Fruit fly (Drosophila melanogaster) whole organism, embryonic: ENCODE results near the gene Drs.

Source experiments
- Adf1 ChIP-seq: fragments of 200-800 bp; sonication (Bioruptor generic); IDR thresholded peaks from 2 replicates; pipeline ENCODE4 v1.3.6; 2022; ENCODE audit warnings: missing biosample characterization, missing genetic modification characterization
- Bdp1 ChIP-seq: fragments of 200-800 bp; sonication (Bioruptor generic); optimal IDR thresholded peaks from 3 replicates; lab custom pipeline; 2016; ENCODE audit warnings: missing biosample characterization, missing genetic modification characterization
- BtbVII ChIP-seq: fragments of 200-800 bp; sonication (Bioruptor generic); optimal IDR thresholded peaks from 3 replicates; lab custom pipeline; 2017; ENCODE audit warnings: missing biosample characterization, mild to moderate bottlenecking, missing genetic modification characterization
- CG10979 ChIP-seq: fragments of 200-800 bp; sonication (Bioruptor generic); optimal IDR thresholded peaks from 2 replicates; lab custom pipeline; 2018; ENCODE audit warnings: missing biosample characterization, mild to moderate bottlenecking, missing genetic modification characterization, moderate library complexity
- CG1233 ChIP-seq: fragments of 200-800 bp; sonication (Bioruptor generic); optimal IDR thresholded peaks from 4 replicates; lab custom pipeline; 2018; ENCODE audit warnings: missing biosample characterization, mild to moderate bottlenecking, missing genetic modification characterization
- CG12769 ChIP-seq: fragments of 200-800 bp; sonication (Bioruptor generic); optimal IDR thresholded peaks from 2 replicates; lab custom pipeline; 2019; ENCODE audit warnings: missing biosample characterization, mild to moderate bottlenecking, missing genetic modification characterization, moderate library complexity
- CG14014 ChIP-seq: fragments of 200-800 bp; sonication (Bioruptor generic); IDR thresholded peaks from 2 replicates; pipeline ENCODE4 v1.3.6; 2022; ENCODE audit warnings: missing biosample characterization, missing genetic modification characterization
- CG15514 ChIP-seq: fragments of 200-800 bp; sonication (Bioruptor generic); optimal IDR thresholded peaks from 3 replicates; lab custom pipeline; 2017; ENCODE audit warnings: missing biosample characterization, missing genetic modification characterization, mild to moderate bottlenecking, moderate library complexity, missing genetic modification reagents
- CG1603 ChIP-seq: fragments of 200-800 bp; sonication (Bioruptor generic); optimal IDR thresholded peaks from 2 replicates; lab custom pipeline; 2019; ENCODE audit warnings: missing biosample characterization, mild to moderate bottlenecking, missing genetic modification characterization, moderate library complexity
- CG1647 ChIP-seq: fragments of 200-800 bp; sonication (Bioruptor generic); optimal IDR thresholded peaks from 3 replicates; lab custom pipeline; 2016; ENCODE audit warnings: missing biosample characterization, missing genetic modification characterization
- CG16779 ChIP-seq: fragments of 200-800 bp; sonication (Bioruptor generic); IDR thresholded peaks from 2 replicates; pipeline ENCODE4 v1.3.6; 2022; ENCODE audit warnings: missing biosample characterization, missing genetic modification characterization
- CG31441 ChIP-seq: fragments of 200-800 bp; sonication (Bioruptor generic); IDR thresholded peaks from 2 replicates; pipeline ENCODE4 v1.3.6; 2022; ENCODE audit warnings: missing biosample characterization, missing genetic modification characterization
- CG3281 ChIP-seq: fragments of 200-800 bp; sonication (Bioruptor generic); optimal IDR thresholded peaks from 3 replicates; lab custom pipeline; 2017; ENCODE audit warnings: missing biosample characterization, mild to moderate bottlenecking, missing genetic modification characterization
- CG6765 ChIP-seq: fragments of 200-800 bp; sonication (Bioruptor generic); optimal IDR thresholded peaks from 3 replicates; lab custom pipeline; 2017; ENCODE audit warnings: missing biosample characterization, mild to moderate bottlenecking, missing genetic modification characterization
- CkIIα-i1 ChIP-seq: fragments of 200-800 bp; sonication (Bioruptor generic); IDR thresholded peaks from 2 replicates; pipeline ENCODE4 v1.3.6; 2022; ENCODE audit warnings: missing biosample characterization, missing genetic modification characterization
- Elba2 ChIP-seq: fragments of 200-800 bp; sonication (Bioruptor generic); optimal IDR thresholded peaks from 3 replicates; lab custom pipeline; 2016; ENCODE audit warnings: missing biosample characterization, missing genetic modification characterization
- Ets97D ChIP-seq: fragments of 200-800 bp; sonication (Bioruptor generic); optimal IDR thresholded peaks from 3 replicates; lab custom pipeline; 2016; ENCODE audit warnings: missing biosample characterization, missing genetic modification characterization
- Fer3 ChIP-seq: fragments of 200-800 bp; sonication (Bioruptor generic); optimal IDR thresholded peaks from 2 replicates; lab custom pipeline; 2018; ENCODE audit warnings: missing biosample characterization, mild to moderate bottlenecking, missing genetic modification characterization, moderate library complexity
- Gug ChIP-seq: fragments of 200-800 bp; sonication (Bioruptor generic); IDR thresholded peaks from 4 replicates; pipeline ENCODE4 v1.3.6; 2022; ENCODE audit warnings: missing biosample characterization, missing genetic modification characterization
- Max ChIP-seq: fragments of 200-800 bp; sonication (Bioruptor generic); optimal IDR thresholded peaks from 2 replicates; lab custom pipeline; 2016; ENCODE audit warnings: missing biosample characterization, mild to moderate bottlenecking, missing genetic modification characterization
- Med ChIP-seq: fragments of 200-800 bp; sonication (Bioruptor generic); peaks from one replicate; lab custom pipeline; 2016; ENCODE audit warnings: missing biosample characterization, missing genetic modification characterization, mild to moderate bottlenecking, inconsistent platforms, moderate library complexity
- Opbp ChIP-seq: fragments of 200-800 bp; sonication (Bioruptor generic); IDR thresholded peaks from 3 replicates; pipeline ENCODE4 v1.3.6; 2022; ENCODE audit warnings: missing biosample characterization, missing genetic modification characterization; ENCODE audit not compliant: partially characterized antibody
- Pdp1 ChIP-seq, 2 experiments: fragments of 200-800 bp; sonication (Bioruptor generic); optimal IDR thresholded peaks; 3 replicates each; lab custom pipeline; 2016; ENCODE audit warnings: missing biosample characterization in 2 of 2, missing genetic modification characterization in 2 of 2, mild to moderate bottlenecking in 1 of 2, moderate library complexity in 1 of 2
- Ptx1 ChIP-seq: fragments of 200-800 bp; sonication (Bioruptor generic); IDR thresholded peaks from 2 replicates; pipeline ENCODE4 v1.3.6; 2022; ENCODE audit warnings: missing biosample characterization, missing genetic modification characterization
- al ChIP-seq: fragments of 200-800 bp; sonication (Bioruptor generic); IDR thresholded peaks from 2 replicates; pipeline ENCODE4 v1.3.6; 2022; ENCODE audit warnings: missing biosample characterization, missing genetic modification characterization
- bsh ChIP-seq, 2 experiments: fragments of 200-800 bp; sonication (Bioruptor generic); optimal IDR thresholded peaks; 2 replicates each; lab custom pipeline; 2017 to 2018; ENCODE audit warnings: mild to moderate bottlenecking in 2 of 2, missing biosample characterization in 2 of 2, missing genetic modification characterization in 2 of 2, moderate library complexity in 1 of 2
- dm ChIP-seq: fragments of 200-800 bp; sonication (Bioruptor generic); optimal IDR thresholded peaks from 3 replicates; lab custom pipeline; 2016; ENCODE audit warnings: missing biosample characterization, missing genetic modification characterization
- dmrt99B ChIP-seq: fragments of 200-800 bp; sonication (Bioruptor generic); optimal IDR thresholded peaks from 2 replicates; lab custom pipeline; 2018; ENCODE audit warnings: missing biosample characterization, mild to moderate bottlenecking, missing genetic modification characterization, moderate library complexity
- emc ChIP-seq: fragments of 200-800 bp; sonication (Bioruptor generic); optimal IDR thresholded peaks from 2 replicates; lab custom pipeline; 2016; ENCODE audit warnings: missing biosample characterization, missing genetic modification characterization
- ftz-f1 ChIP-seq: fragments of 200-800 bp; sonication (Bioruptor generic); optimal IDR thresholded peaks from 2 replicates; lab custom pipeline; 2016; ENCODE audit warnings: missing biosample characterization, missing genetic modification characterization
- gcm ChIP-seq: fragments of 200-800 bp; sonication (Bioruptor generic); optimal IDR thresholded peaks from 2 replicates; lab custom pipeline; 2019; ENCODE audit warnings: missing biosample characterization, mild to moderate bottlenecking, missing genetic modification characterization, moderate library complexity
- hkb ChIP-seq, 2 experiments: fragments of 200-800 bp in 1 of 2; fragments of >200 bp in 1 of 2; sonication (Bioruptor generic) in 1 of 2; IDR thresholded peaks in 1 of 2; optimal IDR thresholded peaks in 1 of 2; 2 replicates each; pipeline versions ENCODE4 v1.3.6 to Lab custom; 2017 to 2022; ENCODE audit warnings: missing biosample characterization in 1 of 2, missing genetic modification characterization in 1 of 2
- jigr1 ChIP-seq: fragments of 200-800 bp; sonication (Bioruptor generic); IDR thresholded peaks from 3 replicates; pipeline ENCODE4 v1.3.6; 2022; ENCODE audit warnings: missing biosample characterization, missing genetic modification characterization
- lilli ChIP-seq: fragments of 200-800 bp; sonication (Bioruptor generic); optimal IDR thresholded peaks from 3 replicates; lab custom pipeline; 2016; ENCODE audit warnings: missing biosample characterization, missing genetic modification characterization
- lmd ChIP-seq: fragments of 200-800 bp; sonication (Bioruptor generic); IDR thresholded peaks from 2 replicates; pipeline ENCODE4 v1.3.6; 2022; ENCODE audit warnings: missing biosample characterization, missing genetic modification characterization
- onecut ChIP-seq: fragments of 200-800 bp; sonication (Bioruptor generic); IDR thresholded peaks from 2 replicates; pipeline ENCODE4 v1.3.6; 2022; ENCODE audit warnings: missing biosample characterization, missing genetic modification characterization
- otp ChIP-seq: fragments of 200-800 bp; sonication (Bioruptor generic); IDR thresholded peaks from 3 replicates; pipeline ENCODE4, ENCODE4 v1.3.6; 2022; ENCODE audit warnings: missing biosample characterization, missing genetic modification characterization
- pan ChIP-seq, 4 experiments: fragments of >200 bp in 3 of 4; fragments of 200-800 bp in 1 of 4; sonication (Bioruptor generic) in 1 of 4; optimal IDR thresholded peaks in 3 of 4; IDR thresholded peaks in 1 of 4; 2 replicates each; pipeline versions ENCODE4 v1.3.6 to Lab custom; 2017 to 2022; ENCODE audit warnings: missing biosample characterization in 2 of 4, missing genetic modification characterization in 2 of 4, mixed read lengths in 1 of 4
- pho ChIP-seq: fragments of 200-800 bp; sonication (Bioruptor generic); optimal IDR thresholded peaks from 2 replicates; lab custom pipeline; 2016; ENCODE audit warnings: missing biosample characterization, missing genetic modification characterization
- phol ChIP-seq: fragments of 200-800 bp; sonication (Bioruptor generic); optimal IDR thresholded peaks from 3 replicates; lab custom pipeline; 2018; ENCODE audit warnings: missing biosample characterization, mild to moderate bottlenecking, missing genetic modification characterization, moderate library complexity
- sd ChIP-seq: fragments of 200-800 bp; sonication (Bioruptor generic); optimal IDR thresholded peaks from 3 replicates; lab custom pipeline; 2018; ENCODE audit warnings: missing biosample characterization, mild to moderate bottlenecking, missing genetic modification characterization, moderate library complexity
- stc ChIP-seq: fragments of 200-800 bp; sonication (Bioruptor generic); IDR thresholded peaks from 2 replicates; pipeline ENCODE4 v1.3.6; 2022; ENCODE audit warnings: missing biosample characterization, missing genetic modification characterization
- sug ChIP-seq: fragments of 200-800 bp; optimal IDR thresholded peaks from 2 replicates; lab custom pipeline; 2019; ENCODE audit warnings: missing biosample characterization, mild to moderate bottlenecking, missing genetic modification characterization, moderate library complexity
- tll ChIP-seq, 2 experiments: fragments of 200-800 bp in 1 of 2; fragments of >200 bp in 1 of 2; sonication (Bioruptor generic) in 1 of 2; optimal IDR thresholded peaks; 2 replicates each; lab custom pipeline; 2017 to 2019; ENCODE audit warnings: missing biosample characterization in 2 of 2, missing genetic modification characterization in 2 of 2, mild to moderate bottlenecking in 1 of 2, moderate library complexity in 1 of 2
- trh ChIP-seq: fragments of 200-800 bp; sonication (Bioruptor generic); optimal IDR thresholded peaks from 2 replicates; lab custom pipeline; 2016; ENCODE audit warnings: missing biosample characterization, missing genetic modification characterization

Drs gene

DNA sequence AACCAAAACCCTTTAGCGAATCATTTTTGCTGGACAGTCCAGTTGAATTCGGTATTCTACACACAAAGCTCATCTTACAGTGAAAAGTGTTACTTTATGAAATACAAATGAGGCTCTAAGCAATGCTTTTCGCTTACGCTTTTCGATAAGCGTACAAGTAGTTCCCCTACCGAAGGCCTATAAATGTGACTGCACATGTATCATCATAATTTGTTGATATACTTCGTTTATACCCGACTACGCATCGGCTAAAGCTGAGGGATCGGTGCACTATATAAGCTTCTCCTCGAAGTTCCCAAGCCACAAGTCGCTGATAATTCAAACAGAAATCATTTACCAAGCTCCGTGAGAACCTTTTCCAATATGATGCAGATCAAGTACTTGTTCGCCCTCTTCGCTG, at the start of gene Drs:
Drs (plus strand) TSS at position 301 of the 400 bp plus-strand sequence.
- TF ChIP-seq dm (GFP tag; lab: Kevin White, UChicago) = no peak
- TF ChIP-seq BtbVII (GFP tag; lab: Kevin White, UChicago) = no peak
- TF ChIP-seq Fer3 (tag; lab: Kevin White, UChicago) = no peak
- TF ChIP-seq, all 482 proteins: peak for 0

DNA sequence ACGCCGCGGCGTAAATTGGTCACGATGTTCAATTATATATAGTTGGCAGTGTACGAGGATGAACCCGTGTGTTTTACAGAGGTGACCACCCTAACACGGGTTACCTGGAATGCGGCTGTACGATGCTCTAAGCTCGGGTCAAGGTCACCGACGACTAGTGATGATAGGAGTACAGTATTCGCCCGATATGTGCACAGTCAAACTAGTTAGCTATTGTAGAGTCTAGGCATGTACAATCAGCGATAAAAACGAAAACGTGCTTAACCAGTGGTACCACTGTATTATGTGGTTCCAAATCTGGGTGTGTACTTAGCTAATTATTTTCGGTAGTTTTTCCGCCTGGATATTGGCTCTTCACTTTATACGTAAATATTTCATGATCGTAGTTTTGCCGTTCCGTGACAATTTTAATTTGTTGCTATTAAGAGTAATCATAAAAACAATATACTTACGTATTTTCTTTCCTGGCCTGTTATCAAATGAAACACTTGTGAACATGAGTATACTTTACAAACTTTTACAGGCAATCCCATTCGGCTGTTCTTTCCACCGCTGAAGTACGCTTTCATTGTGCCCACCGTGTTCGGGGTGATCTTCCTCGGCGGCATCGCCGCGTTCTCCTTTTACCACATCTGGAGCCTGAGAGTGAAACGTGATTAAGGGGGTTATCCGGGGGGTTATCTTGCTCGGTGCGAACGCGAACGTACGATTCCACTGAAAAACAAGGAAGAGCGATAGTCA, 49.2 kb upstream of the Drs start:
- TF ChIP-seq Adf1 (GFP tag; lab: Robert Waterston, UW) = 0 out of 2 replicates have a peak, but pooled peaks have one; percentile 10
- TF ChIP-seq Med (GFP tag; lab: Kevin White, UChicago) = peak; percentile 76
- no peak for TF ChIP-seq dmrt99B (tag; lab: Kevin White, UChicago)
- TF ChIP-seq Opbp (GFP tag; lab: Robert Waterston, UW) = no peak
- peak; percentile 15; the same call in 1 of the 2 replicates for TF ChIP-seq onecut (GFP tag; lab: Robert Waterston, UW)
- peak; percentile 55 for TF ChIP-seq sug (tag; lab: Kevin White, UChicago)
- TF ChIP-seq CG15514 = no peak
- TF ChIP-seq lmd = peak; percentile 19; the same call in 1 of the 2 replicates
- no peak for TF ChIP-seq otp
- no peak for TF ChIP-seq gcm (GFP tag; lab: Kevin White, UChicago)
- TF ChIP-seq CG10979 (tag; lab: Kevin White, UChicago) = peak; percentile 6
- no peak for TF ChIP-seq phol (tag; lab: Kevin White, UChicago)
- peak; percentile 78 for TF ChIP-seq ftz-f1 (GFP tag; lab: Kevin White, UChicago)
- no peak for TF ChIP-seq CkIIα-i1 (GFP tag; lab: Robert Waterston, UW)
- TF ChIP-seq Bdp1 (GFP tag; lab: Kevin White, UChicago) = no peak
- peak; percentile 6; the same call in 1 of the 4 replicates for TF ChIP-seq Gug (GFP tag; lab: Robert Waterston, UW)
- TF ChIP-seq bsh (GFP tag; optimal IDR thresholded peaks at IDR 0.05; lab: Kevin White, UChicago) = peak in 1 of 2 experiments; percentile 13
- no peak for TF ChIP-seq pan (optimal IDR thresholded peaks at IDR 0.05; lab: Kevin White, UChicago)
- TF ChIP-seq pan (GFP tag; optimal IDR thresholded peaks at IDR 0.05 in 1 of 2, IDR thresholded peaks at IDR 0.05 in 1 of 2) = peak in 1 of 2 experiments; percentile 47
- peak; percentile 43 for TF ChIP-seq CG12769 (tag; lab: Kevin White, UChicago)
- TF ChIP-seq Ets97D (GFP tag; lab: Kevin White, UChicago) = no peak
- no peak for TF ChIP-seq CG1233 (GFP tag; lab: Kevin White, UChicago)
- TF ChIP-seq emc (GFP tag; lab: Kevin White, UChicago) = no peak
- TF ChIP-seq lilli (GFP tag; lab: Kevin White, UChicago) = peak; percentile 50
- TF ChIP-seq jigr1 (GFP tag; lab: Robert Waterston, UW) = no peak
- TF ChIP-seq CG14014 = 0 out of 2 replicates have a peak, but pooled peaks have one; percentile 47
- peak; percentile 13; the same call in 1 of the 2 replicates for TF ChIP-seq stc (GFP tag; lab: Robert Waterston, UW)
- no peak for TF ChIP-seq trh
- TF ChIP-seq CG16779 (GFP tag; lab: Robert Waterston, UW) = no peak
- TF ChIP-seq CG6765 = peak; percentile 15
- peak; percentile 33 to 59 for TF ChIP-seq Pdp1 (GFP tag; optimal IDR thresholded peaks at IDR 0.05; lab: Kevin White, UChicago)
- no peak for TF ChIP-seq Max (GFP tag; lab: Kevin White, UChicago)
- TF ChIP-seq hkb (optimal IDR thresholded peaks at IDR 0.05; lab: Kevin White, UChicago) = no peak
- 0 out of 2 replicates have a peak, but pooled peaks have one; percentile 49 for TF ChIP-seq hkb (GFP tag; IDR thresholded peaks at IDR 0.05; lab: Robert Waterston, UW)
- TF ChIP-seq Elba2 (GFP tag; lab: Kevin White, UChicago) = no peak
- TF ChIP-seq CG3281 (GFP tag; lab: Kevin White, UChicago) = peak; percentile 28
- TF ChIP-seq pho (GFP tag; lab: Kevin White, UChicago) = peak; percentile 2
- no peak for TF ChIP-seq tll (GFP tag; optimal IDR thresholded peaks at IDR 0.05; lab: Kevin White, UChicago)
- peak; percentile 17 for TF ChIP-seq CG1647 (GFP tag; lab: Kevin White, UChicago)
- TF ChIP-seq CG31441 (GFP tag; lab: Robert Waterston, UW) = no peak
- peak; percentile 92 for TF ChIP-seq sd (tag; lab: Kevin White, UChicago)
- TF ChIP-seq Ptx1 (GFP tag; lab: Robert Waterston, UW) = peak; percentile 38; the same call in 1 of the 2 replicates
- TF ChIP-seq al (GFP tag; lab: Robert Waterston, UW) = no peak
- no peak for TF ChIP-seq CG1603 (tag; lab: Kevin White, UChicago)
